Worm (Caenorhabditis elegans) whole organism, young adult: ENCODE data around the gene T03F6.6.

ENCODE experiments used
- F37B4.10 ChIP-seq: fragments of 200-800 bp; sonication (Bioruptor generic); IDR thresholded peaks from 2 replicates; pipeline ENCODE4 v1.3.6; 2022; ENCODE audit warnings: missing genetic modification characterization, missing compliant biosample characterization
- bed-1 ChIP-seq: fragments of 200-800 bp; sonication (Bioruptor generic); IDR thresholded peaks from 2 replicates; pipeline ENCODE4 v1.3.6; 2022; ENCODE audit warnings: missing genetic modification reagents, missing genetic modification characterization, missing compliant biosample characterization
- cebp-1 ChIP-seq, 2 experiments: fragments of 200-800 bp in 1 of 2; sonication (Bioruptor generic) in 1 of 2; sonication (generic microtip) in 1 of 2; IDR thresholded peaks in 1 of 2; optimal IDR thresholded peaks in 1 of 2; 2 replicates each; pipeline versions ENCODE4 v1.3.6 to Lab custom; 2017 to 2022; ENCODE audit warnings: missing compliant biosample characterization in 2 of 2, missing genetic modification characterization in 2 of 2, mild to moderate bottlenecking in 1 of 2, missing genetic modification reagents in 1 of 2, moderate library complexity in 1 of 2
- chd-7 ChIP-seq: sonication (generic microtip); optimal IDR thresholded peaks from 2 replicates; lab custom pipeline; 2016; ENCODE audit warnings: mild to moderate bottlenecking, missing genetic modification characterization, moderate library complexity, missing compliant biosample characterization
- hmg-20 ChIP-seq: fragments of 200-800 bp; sonication (Bioruptor generic); IDR thresholded peaks from 2 replicates; pipeline ENCODE4 v1.3.6; 2022; ENCODE audit warnings: missing genetic modification reagents, missing genetic modification characterization, missing compliant biosample characterization
- hsf-1 ChIP-seq: fragments of 200-800 bp; sonication (Bioruptor generic); IDR thresholded peaks from 2 replicates; pipeline ENCODE4 v1.3.6; 2022; ENCODE audit warnings: missing genetic modification reagents, missing genetic modification characterization, missing compliant biosample characterization
- rcor-1 ChIP-seq: fragments of 200-800 bp; sonication (Bioruptor generic); IDR thresholded peaks from 2 replicates; pipeline ENCODE4 v1.3.6; 2022; ENCODE audit warnings: missing genetic modification reagents, missing genetic modification characterization, missing compliant biosample characterization
- rpc-1 ChIP-seq, 2 experiments: fragments of 150-350 bp in 1 of 2; sonication (generic microtip) in 1 of 2; optimal IDR thresholded peaks; 2 replicates each; lab custom pipeline; 2014 to 2018; ENCODE audit warnings: missing biosample characterization in 1 of 2, missing genetic modification characterization in 1 of 2, missing genetic modification reagents in 1 of 2, missing genotype in 1 of 2
- snpc-4 ChIP-seq, 5 experiments: fragments of 150-350 bp in 1 of 5; sonication (generic microtip) in 4 of 5; optimal IDR thresholded peaks; 2 replicates each; lab custom pipeline; 2014 to 2018; ENCODE audit warnings: missing genetic modification characterization in 5 of 5, missing biosample characterization in 3 of 5, antibody characterized with exemption in 2 of 5, mild to moderate bottlenecking in 2 of 5, missing compliant biosample characterization in 2 of 5, missing genotype in 2 of 5, moderate library complexity in 2 of 5, missing genetic modification reagents in 1 of 5
- zfh-2 ChIP-seq: fragments of 200-800 bp; sonication (Bioruptor generic); conservative IDR thresholded peaks from 2 replicates; pipeline ENCODE4 v1.3.6; 2022; ENCODE audit warnings: missing genetic modification reagents, missing genetic modification characterization, missing compliant biosample characterization

- TF ChIP-seq hsf-1 (GFP tag; lab: Robert Waterston, UW) (no peak), rcor-1 (GFP tag; lab: Robert Waterston, UW) (no peak), snpc-4 (GFP tag; optimal IDR thresholded peaks at IDR 0.05; lab: Kevin White, UChicago) (no peak), snpc-4 (tag; optimal IDR thresholded peaks at IDR 0.05; lab: Kevin White, UChicago) (no peak), chd-7 (tag; lab: Kevin White, UChicago) (no peak), zfh-2 (no peak), bed-1 (GFP tag; lab: Robert Waterston, UW) (no peak), F37B4.10 (GFP tag; lab: Robert Waterston, UW) (no peak), hmg-20 (GFP tag; lab: Robert Waterston, UW) (no peak), cebp-1 (GFP tag; IDR thresholded peaks at IDR 0.05; lab: Robert Waterston, UW) (no peak), cebp-1 (tag; optimal IDR thresholded peaks at IDR 0.05; lab: Kevin White, UChicago) (no peak), rpc-1 (optimal IDR thresholded peaks at IDR 0.05; lab: Kevin White, UChicago) (no peak), rpc-1 (tag; optimal IDR thresholded peaks at IDR 0.05; lab: Kevin White, UChicago) (no peak)
Observed at ce11 chrIII:13350964-13351363, 29.1 kb downstream of the T03F6.6 start.
